Worm (Caenorhabditis elegans): Measurements from ENCODE around the gene cyk-4.
A peak's percentile ranks its signal among the peaks of the same experiment; 100 is the strongest.

The cyk-4 gene

ce11 chrIII:13771145-13771544 lies at the start of gene cyk-4, which contains the start of gene pdr-1:
TSS of gene cyk-4 (minus strand) at chrIII:13771224.
TSS of gene pdr-1 (plus strand) at chrIII:13771513.
- TF ChIP-seq hlh-30 (tag; optimal IDR thresholded peaks at IDR 0.05; ENCODE audit: insufficient read depth) = peak; percentile 44
- no peak for TF ChIP-seq pros-1 (tag; optimal IDR thresholded peaks at IDR 0.05)
- no peak for TF ChIP-seq ceh-45 (GFP tag; IDR thresholded peaks at IDR 0.05)
- TF ChIP-seq ceh-14 (tag; optimal IDR thresholded peaks at IDR 0.05) = no peak
- no peak for TF ChIP-seq eyg-1 (tag; optimal IDR thresholded peaks at IDR 0.05)
- no peak for TF ChIP-seq F13H6.1 (tag; optimal IDR thresholded peaks at IDR 0.05)
- no peak for TF ChIP-seq ceh-6 (GFP tag; optimal IDR thresholded peaks at IDR 0.05)
- TF ChIP-seq ref-2 (tag; optimal IDR thresholded peaks at IDR 0.05) = no peak
- TF ChIP-seq unc-42 (tag; optimal IDR thresholded peaks at IDR 0.05) = peak; percentile 25
- TF ChIP-seq ceh-34 (tag; optimal IDR thresholded peaks at IDR 0.05) = peak; percentile 7
- TF ChIP-seq syd-9 (tag; optimal IDR thresholded peaks at IDR 0.05) = no peak
- no peak for TF ChIP-seq tbx-7 (tag; optimal IDR thresholded peaks at IDR 0.05)
- TF ChIP-seq C38D4.7 (GFP tag; optimal IDR thresholded peaks at IDR 0.05) = no peak
- no peak for TF ChIP-seq ttx-3 (tag; optimal IDR thresholded peaks at IDR 0.05)
- TF ChIP-seq nhr-232 (tag; optimal IDR thresholded peaks at IDR 0.05) = no peak
- peak; percentile 57 for TF ChIP-seq nfya-1 (tag; optimal IDR thresholded peaks at IDR 0.05)
- TF ChIP-seq ceh-48 (tag; optimal IDR thresholded peaks at IDR 0.05) = no peak
- TF ChIP-seq ceh-31 (tag; optimal IDR thresholded peaks at IDR 0.05) = peak; percentile 12
- TF ChIP-seq fax-1 (tag; optimal IDR thresholded peaks at IDR 0.05) = no peak
- TF ChIP-seq pqm-1 (tag; optimal IDR thresholded peaks at IDR 0.05) = no peak
- no peak for TF ChIP-seq ahr-1 (tag; optimal IDR thresholded peaks at IDR 0.05)
- TF ChIP-seq hlh-15 (tag; optimal IDR thresholded peaks at IDR 0.05) = no peak
- TF ChIP-seq pax-1 (tag; optimal IDR thresholded peaks at IDR 0.05) = no peak
- no peak for TF ChIP-seq sox-4 (tag; optimal IDR thresholded peaks at IDR 0.05)
- no peak for TF ChIP-seq ets-4 (tag; optimal IDR thresholded peaks at IDR 0.05)
- TF ChIP-seq ceh-24 (tag; optimal IDR thresholded peaks at IDR 0.05) = no peak

- TF ChIP-seq syd-9 (tag; optimal IDR thresholded peaks at IDR 0.05) = no peak
- TF ChIP-seq unc-42 (tag; optimal IDR thresholded peaks at IDR 0.05) = no peak
- TF ChIP-seq ahr-1 (tag; optimal IDR thresholded peaks at IDR 0.05) = no peak
- no peak for TF ChIP-seq unc-55 (GFP tag; optimal IDR thresholded peaks at IDR 0.05)
- TF ChIP-seq pha-2 (tag; optimal IDR thresholded peaks at IDR 0.05) = no peak
- TF ChIP-seq hlh-15 (tag; optimal IDR thresholded peaks at IDR 0.05) = no peak
- TF ChIP-seq sdc-2 (tag; optimal IDR thresholded peaks at IDR 0.05) = no peak
- TF ChIP-seq dve-1 (tag; optimal IDR thresholded peaks at IDR 0.05) = no peak
- TF ChIP-seq ref-2 (tag; optimal IDR thresholded peaks at IDR 0.05) = peak; percentile 63
- no peak for TF ChIP-seq ceh-34 (tag; optimal IDR thresholded peaks at IDR 0.05)
- peak; percentile 41 for TF ChIP-seq ceh-22 (tag; optimal IDR thresholded peaks at IDR 0.05)
- TF ChIP-seq fax-1 (tag; optimal IDR thresholded peaks at IDR 0.05) = no peak
- TF ChIP-seq ceh-6 (GFP tag; optimal IDR thresholded peaks at IDR 0.05) = no peak
- TF ChIP-seq elt-4 (tag; optimal IDR thresholded peaks at IDR 0.05) = peak; percentile 94
- no peak for TF ChIP-seq hlh-6 (tag; optimal IDR thresholded peaks at IDR 0.05)
- TF ChIP-seq gmeb-2 (tag; optimal IDR thresholded peaks at IDR 0.05) = no peak
Measured at ce11 chrIII:13780199-13780706, 9.2 kb upstream of the cyk-4 start, which contains the start of gene pot-3. TSS of gene pot-3 (plus strand) at chrIII:13780215.

- TF ChIP-seq K09A11.1 (tag; optimal IDR thresholded peaks at IDR 0.05; ENCODE audit: insufficient read depth) (no peak), C38D4.7 (GFP tag; optimal IDR thresholded peaks at IDR 0.05) (peak; percentile 50), ref-2 (tag; optimal IDR thresholded peaks at IDR 0.05) (peak; percentile 62), C08G9.2 (tag; optimal IDR thresholded peaks at IDR 0.05) (peak; percentile 7), tbx-2 (tag; optimal IDR thresholded peaks at IDR 0.05) (no peak), pat-9 (tag; optimal IDR thresholded peaks at IDR 0.05) (peak; percentile 31)
Measured at ce11 chrIII:13779360-13780093, 8.5 kb upstream of the cyk-4 start.

Data from whole organism, late embryonic.